Worm (Caenorhabditis elegans) whole organism, L4 larva: Measurements from ENCODE around the gene F10C2.4.
A peak's percentile ranks its signal among the peaks of the same experiment; 100 is the strongest.

Experiments used
- F44E2.7 ChIP-seq: fragments of 200-800 bp; sonication (Bioruptor generic); IDR thresholded peaks from 2 replicates; pipeline ENCODE4 v2.1.2; 2022; ENCODE audit warnings: missing genetic modification characterization, missing compliant biosample characterization
- Y105C5A.15 ChIP-seq: fragments of 200-800 bp; sonication (Bioruptor generic); IDR thresholded peaks from 2 replicates; pipeline ENCODE4 v1.3.6; 2022; ENCODE audit warnings: missing genetic modification characterization, missing compliant biosample characterization
- ceh-82 ChIP-seq: sonication (generic microtip); optimal IDR thresholded peaks from 2 replicates; lab custom pipeline; 2017; ENCODE audit warnings: missing biosample characterization, missing genetic modification characterization
- egl-27 ChIP-seq: sonication (generic microtip); optimal IDR thresholded peaks from 3 replicates; lab custom pipeline; 2017; ENCODE audit warnings: missing biosample characterization, missing genetic modification reagents, missing genetic modification characterization
- jun-1 ChIP-seq: fragments of 150-350 bp; optimal IDR thresholded peaks from 2 replicates; lab custom pipeline; 2014; ENCODE audit warnings: missing biosample characterization, missing genetic modification reagents, missing genetic modification characterization
- lin-13 ChIP-seq: fragments of 150-350 bp; optimal IDR thresholded peaks from 2 replicates; lab custom pipeline; 2014; ENCODE audit warnings: missing biosample characterization, missing genetic modification reagents, missing genetic modification characterization
- lin-39 ChIP-seq: fragments of 150-350 bp; optimal IDR thresholded peaks from 2 replicates; lab custom pipeline; 2014; ENCODE audit warnings: missing biosample characterization, missing genetic modification reagents, missing genetic modification characterization
- lsy-2 ChIP-seq, 2 experiments: fragments of 150-350 bp in 1 of 2; sonication (generic microtip) in 1 of 2; optimal IDR thresholded peaks; 2 replicates each; lab custom pipeline; 2014 to 2017; ENCODE audit warnings: missing biosample characterization in 2 of 2, missing genetic modification characterization in 2 of 2
- mxl-2 ChIP-seq: fragments of 200-800 bp; sonication (Bioruptor generic); conservative IDR thresholded peaks from 2 replicates; pipeline ENCODE4 v1.3.6; 2022; ENCODE audit warnings: missing genetic modification reagents, missing genetic modification characterization, missing compliant biosample characterization
- nhr-10 ChIP-seq: fragments of 150-350 bp; optimal IDR thresholded peaks from 2 replicates; lab custom pipeline; 2014; ENCODE audit warnings: missing biosample characterization, missing genetic modification characterization
- nhr-11 ChIP-seq: fragments of 150-350 bp; optimal IDR thresholded peaks from 2 replicates; lab custom pipeline; 2014; ENCODE audit warnings: missing biosample characterization, missing genetic modification characterization
- nhr-42 ChIP-seq: fragments of 200-800 bp; sonication (Bioruptor generic); IDR thresholded peaks from 2 replicates; pipeline ENCODE4 v1.3.6; 2022; ENCODE audit warnings: missing genetic modification characterization, missing compliant biosample characterization
- ztf-11 ChIP-seq: fragments of 150-350 bp; optimal IDR thresholded peaks from 2 replicates; lab custom pipeline; 2014; ENCODE audit warnings: missing biosample characterization, missing genetic modification characterization

DNA sequence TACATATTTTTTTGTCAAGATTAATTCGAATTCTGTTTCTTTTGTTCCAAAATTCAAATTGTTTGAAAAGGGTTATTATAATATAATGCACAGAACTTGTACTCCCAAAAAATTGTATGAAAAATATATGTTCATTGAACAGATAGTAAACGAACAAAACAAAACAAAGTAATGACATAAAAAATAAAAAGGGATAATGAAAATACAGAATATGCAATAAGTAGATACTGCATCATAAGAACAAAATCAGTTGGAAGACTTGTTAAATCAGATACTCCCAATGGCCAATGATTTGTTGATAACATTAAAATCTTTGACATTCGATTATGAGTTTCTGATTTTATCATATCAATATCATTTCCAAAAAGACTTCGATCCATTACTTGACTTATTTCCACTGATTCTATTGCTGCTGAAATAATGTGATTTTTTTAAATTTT is 36.8 kb upstream of the F10C2.4 start:
- TF ChIP-seq ztf-11 (tag; lab: Kevin White, UChicago), result no peak
- no peak for TF ChIP-seq lin-13 (GFP tag; lab: Kevin White, UChicago)
- TF ChIP-seq nhr-42 (GFP tag; lab: Robert Waterston, UW), result no peak
- no peak for TF ChIP-seq nhr-10 (tag; lab: Kevin White, UChicago)
- no peak for TF ChIP-seq F44E2.7 (GFP tag; lab: Robert Waterston, UW)
- TF ChIP-seq Y105C5A.15, result peak; percentile 85
- TF ChIP-seq mxl-2 (GFP tag; lab: Robert Waterston, UW), result no peak
- no peak for TF ChIP-seq egl-27
- no peak for TF ChIP-seq lin-39 (tag; lab: Kevin White, UChicago)
- TF ChIP-seq nhr-11 (tag; lab: Kevin White, UChicago), result no peak
- peak in 1 of 2 experiments; percentile 16 for TF ChIP-seq lsy-2 (tag; optimal IDR thresholded peaks at IDR 0.05; lab: Kevin White, UChicago)
- TF ChIP-seq ceh-82, result no peak
- TF ChIP-seq jun-1, result no peak
